Fruit fly (Drosophila melanogaster): ENCODE data around the gene CG45073.

CG45073 gene

DNA sequence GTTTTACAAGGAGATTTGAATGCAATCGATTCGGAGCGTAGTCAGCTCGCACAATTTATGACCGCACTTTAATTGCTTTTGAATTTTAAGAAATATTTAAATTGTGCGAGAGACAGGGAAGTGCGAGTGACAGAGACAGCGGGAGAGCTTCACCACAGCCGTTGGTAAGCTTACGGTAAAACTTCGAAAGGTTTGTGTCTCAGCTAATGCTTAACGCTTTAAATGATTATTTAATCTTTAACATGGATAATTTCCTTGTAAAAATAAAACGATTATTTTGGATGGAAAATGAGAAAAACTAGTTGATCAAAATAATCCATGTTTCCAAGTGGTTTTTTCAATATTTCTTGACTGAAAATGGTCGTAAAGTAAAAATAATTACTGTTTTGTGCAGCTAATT, 26.1 kb upstream of the CG45073 start:
- TF ChIP-seq Myc (optimal IDR thresholded peaks at IDR 0.05): peak; percentile 8
- TF ChIP-seq pan (optimal IDR thresholded peaks at IDR 0.05): no peak

DNA sequence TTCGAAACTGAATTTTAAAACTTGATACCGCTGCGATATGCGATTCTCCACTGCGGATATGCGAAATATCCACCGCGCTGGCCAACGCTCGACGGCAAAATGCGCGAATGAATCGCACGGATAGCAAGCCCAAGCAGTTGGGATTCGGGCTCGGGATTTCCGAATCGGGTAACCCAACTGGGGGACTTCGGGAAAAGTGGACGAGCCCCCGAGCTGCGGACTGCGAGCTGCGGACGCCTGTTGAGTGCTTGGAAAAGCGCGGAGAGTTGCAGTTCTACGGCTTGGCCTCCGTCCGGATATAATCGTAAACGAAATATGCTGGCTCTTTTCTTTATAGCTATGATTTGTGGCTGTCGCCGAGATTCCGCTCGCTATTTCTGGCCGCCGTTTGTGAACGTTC, 25.0 kb upstream of the CG45073 start, which contains the start of gene AdoR:
Gene AdoR, minus strand, starts transcription at position 101 of the 400 bp plus-strand sequence.
- TF ChIP-seq sage (GFP tag; optimal IDR thresholded peaks at IDR 0.05): no peak
- no peak for TF ChIP-seq usp (GFP tag; optimal IDR thresholded peaks at IDR 0.05)

DNA sequence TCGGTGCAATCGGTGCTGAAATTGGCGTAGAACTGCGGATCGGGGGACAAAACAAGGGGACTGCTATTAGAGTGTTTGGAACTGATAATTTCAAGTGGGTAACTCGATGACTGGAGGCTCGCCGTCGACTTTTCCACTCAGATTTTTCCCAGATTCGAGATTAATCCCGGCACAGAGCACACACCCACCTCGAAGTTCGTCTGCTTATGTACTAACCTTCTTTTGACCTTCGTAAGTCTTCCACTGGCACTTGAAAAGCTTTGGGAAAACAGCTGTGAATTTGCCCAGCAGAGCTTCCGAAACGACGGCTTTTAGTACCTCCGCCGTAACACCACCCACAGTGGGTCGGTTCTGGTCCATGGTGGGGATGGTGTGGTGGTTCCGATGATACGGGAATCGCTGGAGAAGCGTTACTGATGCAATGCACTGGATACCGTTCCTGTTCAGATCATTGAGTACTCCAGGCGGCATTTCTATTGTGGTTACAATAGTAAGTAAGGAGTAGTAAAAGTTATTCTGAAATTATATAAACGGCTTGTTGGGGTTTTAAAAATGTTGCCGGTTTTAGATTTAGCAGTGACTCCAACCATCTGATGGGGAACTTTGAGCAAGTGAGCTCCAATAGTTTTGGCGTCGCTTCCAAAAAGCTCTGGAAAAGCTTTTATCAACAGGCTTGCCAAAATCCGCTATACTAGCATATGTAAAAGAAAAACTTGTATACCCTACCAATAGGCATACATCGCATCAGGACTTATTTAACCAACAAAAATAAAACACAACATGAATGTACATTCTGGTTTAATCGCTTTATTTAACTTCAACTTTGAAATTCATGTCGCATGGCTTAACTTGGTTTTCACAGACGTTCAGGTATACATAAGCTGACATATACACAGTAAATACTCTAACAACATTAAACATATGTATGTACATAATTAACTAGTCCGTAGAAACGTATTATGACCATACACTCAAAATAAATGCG, 9.8 kb upstream of the CG45073 start, which contains the start of gene Tpi:
Gene Tpi, minus strand, starts transcription at position 537 of the 985 bp plus-strand sequence.
- no peak for TF ChIP-seq Dif (GFP tag; optimal IDR thresholded peaks at IDR 0.05; ENCODE audit: partially characterized antibody)
- peak in 1 of 2 experiments; percentile 58 for TF ChIP-seq foxo (GFP tag; optimal IDR thresholded peaks at IDR 0.05)
- TF ChIP-seq Sp1 (GFP tag; optimal IDR thresholded peaks at IDR 0.05): no peak
- no peak for TF ChIP-seq Abd-B (GFP tag; optimal IDR thresholded peaks at IDR 0.05)
- peak; percentile 84 for TF ChIP-seq Myc (optimal IDR thresholded peaks at IDR 0.05)
- no peak for TF ChIP-seq tai (GFP tag; optimal IDR thresholded peaks at IDR 0.05)
- TF ChIP-seq CrebA (GFP tag; optimal IDR thresholded peaks at IDR 0.05; ENCODE audit: borderline replicate concordance): no peak
- TF ChIP-seq N (GFP tag; optimal IDR thresholded peaks at IDR 0.05): no peak
- no peak for TF ChIP-seq dmrt93B (GFP tag; optimal IDR thresholded peaks at IDR 0.05)
- peak; percentile 58 for TF ChIP-seq psq (GFP tag; optimal IDR thresholded peaks at IDR 0.05)
- TF ChIP-seq fru (GFP tag; optimal IDR thresholded peaks at IDR 0.05): peak; percentile 60
- no peak for TF ChIP-seq CG9705 (GFP tag; optimal IDR thresholded peaks at IDR 0.05)
- no peak for TF ChIP-seq dsf (GFP tag; optimal IDR thresholded peaks at IDR 0.05; ENCODE audit: borderline replicate concordance)
- TF ChIP-seq Vsx2 (GFP tag; optimal IDR thresholded peaks at IDR 0.05; ENCODE audit: partially characterized antibody): no peak
- TF ChIP-seq CG32264 (GFP tag; optimal IDR thresholded peaks at IDR 0.05): no peak
- TF ChIP-seq Hnf4 (GFP tag; optimal IDR thresholded peaks at IDR 0.05): no peak
- no peak for TF ChIP-seq lola (GFP tag; optimal IDR thresholded peaks at IDR 0.05)
- TF ChIP-seq OdsH (GFP tag; optimal IDR thresholded peaks at IDR 0.05): peak; percentile 53
- TF ChIP-seq Dfd (GFP tag; optimal IDR thresholded peaks at IDR 0.05): no peak
- TF ChIP-seq HLH106 (tag; optimal IDR thresholded peaks at IDR 0.05): no peak
- TF ChIP-seq dl (GFP tag; optimal IDR thresholded peaks at IDR 0.05; ENCODE audit: insufficient read depth in 1 of 2, partially characterized antibody in 2 of 2): no peak
- TF ChIP-seq GATAd (GFP tag; optimal IDR thresholded peaks at IDR 0.05): no peak
- no peak for TF ChIP-seq Mio (GFP tag; optimal IDR thresholded peaks at IDR 0.05)
- TF ChIP-seq woc (GFP tag; optimal IDR thresholded peaks at IDR 0.05): no peak
- TF ChIP-seq Hr83 (GFP tag; optimal IDR thresholded peaks at IDR 0.05; ENCODE audit: poor library complexity, severe bottlenecking): peak; percentile 29
- TF ChIP-seq Jra (GFP tag; optimal IDR thresholded peaks at IDR 0.05): no peak
- no peak for TF ChIP-seq pan (optimal IDR thresholded peaks at IDR 0.05)
- peak; percentile 66 for TF ChIP-seq rgr (GFP tag; optimal IDR thresholded peaks at IDR 0.05)
- no peak for TF ChIP-seq brk (GFP tag; optimal IDR thresholded peaks at IDR 0.05)
- TF ChIP-seq usp (GFP tag; optimal IDR thresholded peaks at IDR 0.05): no peak
- TF ChIP-seq br (GFP tag; optimal IDR thresholded peaks at IDR 0.05): peak; percentile 65
- TF ChIP-seq jim (GFP tag; optimal IDR thresholded peaks at IDR 0.05): no peak
- TF ChIP-seq sage (GFP tag; optimal IDR thresholded peaks at IDR 0.05): no peak
- no peak for TF ChIP-seq Rel (GFP tag; optimal IDR thresholded peaks at IDR 0.05)
- no peak for TF ChIP-seq Rel (tag; optimal IDR thresholded peaks at IDR 0.05)
- no peak for TF ChIP-seq sv (GFP tag; optimal IDR thresholded peaks at IDR 0.05)
- peak; percentile 52 for TF ChIP-seq ey (GFP tag; optimal IDR thresholded peaks at IDR 0.05)
- no peak for TF ChIP-seq h (GFP tag; optimal IDR thresholded peaks at IDR 0.05)
- no peak for TF ChIP-seq Hr78 (GFP tag; optimal IDR thresholded peaks at IDR 0.05)
